Fruit fly (Drosophila melanogaster) whole organism, larva: ENCODE data around the gene CG15543.

ENCODE experiments used
- noc ChIP-seq: fragments of 200-800 bp; sonication (Bioruptor generic); optimal IDR thresholded peaks from 3 replicates; lab custom pipeline; 2019; ENCODE audit warnings: missing biosample characterization, mild to moderate bottlenecking, missing genetic modification characterization, moderate library complexity

Gene CG15543

DNA sequence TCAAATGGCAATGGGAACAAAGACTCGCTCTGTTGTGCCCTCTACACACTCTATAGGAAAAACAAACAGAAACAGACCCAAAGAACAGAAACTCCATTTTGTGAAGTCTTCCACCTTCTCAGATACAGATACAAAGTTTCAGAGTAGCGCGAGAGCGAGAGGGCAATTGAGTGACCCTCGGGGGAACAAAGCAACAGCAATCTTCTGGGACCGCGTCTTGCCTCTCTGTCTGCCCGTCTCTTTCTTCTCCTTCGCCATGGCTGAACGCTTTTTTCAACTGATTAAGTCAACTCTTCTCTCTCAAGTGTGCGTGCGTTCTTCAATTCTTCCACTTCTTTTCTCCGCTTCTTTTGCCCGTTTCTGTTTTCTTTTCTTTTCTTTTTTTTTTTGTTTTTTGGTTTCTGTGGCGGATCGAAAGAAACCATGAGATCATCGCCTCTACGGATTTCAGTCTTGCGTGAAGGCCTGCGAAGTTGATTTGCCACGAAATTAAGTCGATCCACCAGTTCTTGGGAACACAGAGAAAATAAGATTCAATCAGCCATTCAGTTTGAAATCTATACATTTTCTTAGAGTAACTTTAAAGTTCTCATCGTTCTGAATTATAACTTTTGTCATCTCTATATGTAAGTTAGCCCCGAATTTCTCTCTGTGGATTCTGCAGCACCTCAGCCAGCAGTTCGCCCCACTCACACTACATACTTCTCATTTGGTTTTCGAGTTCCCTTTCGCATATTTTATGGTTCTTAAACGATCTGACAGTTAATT, 30.3 kb downstream of the CG15543 start:
- no peak for TF ChIP-seq noc (tag; lab: Kevin White, UChicago)

dm6 chr3R:30775249-30775648, 32.6 kb downstream of the CG15543 start:
- TF ChIP-seq noc (tag; lab: Kevin White, UChicago), result no peak

DNA sequence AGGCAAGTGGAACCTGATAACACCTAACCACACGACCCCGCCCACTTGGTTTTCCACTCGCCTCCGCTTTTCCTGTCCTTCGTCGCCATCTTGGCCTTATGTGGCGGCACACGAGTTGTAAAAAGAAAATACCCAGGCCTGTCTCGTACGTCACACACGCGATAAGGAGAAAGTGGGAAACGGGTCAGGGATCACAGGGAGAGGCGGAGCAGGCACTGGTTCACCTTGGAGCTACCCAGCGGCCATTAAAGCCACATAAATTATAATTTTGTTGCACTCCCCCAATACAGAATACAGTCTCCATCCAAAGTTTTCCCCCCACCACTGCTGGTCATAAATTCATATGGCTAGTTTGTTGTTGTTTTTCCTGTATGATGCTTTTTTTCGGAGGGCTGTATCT, 33.3 kb downstream of the CG15543 start:
- TF ChIP-seq noc (tag; lab: Kevin White, UChicago), result no peak

- TF ChIP-seq noc (tag; lab: Kevin White, UChicago), result peak; percentile 36
Observed at dm6 chr3R:30779257-30779656, 36.6 kb downstream of the CG15543 start.

- TF ChIP-seq noc (tag; lab: Kevin White, UChicago), result peak; percentile 2
Observed at dm6 chr3R:30780451-30780850, 37.8 kb downstream of the CG15543 start.

DNA sequence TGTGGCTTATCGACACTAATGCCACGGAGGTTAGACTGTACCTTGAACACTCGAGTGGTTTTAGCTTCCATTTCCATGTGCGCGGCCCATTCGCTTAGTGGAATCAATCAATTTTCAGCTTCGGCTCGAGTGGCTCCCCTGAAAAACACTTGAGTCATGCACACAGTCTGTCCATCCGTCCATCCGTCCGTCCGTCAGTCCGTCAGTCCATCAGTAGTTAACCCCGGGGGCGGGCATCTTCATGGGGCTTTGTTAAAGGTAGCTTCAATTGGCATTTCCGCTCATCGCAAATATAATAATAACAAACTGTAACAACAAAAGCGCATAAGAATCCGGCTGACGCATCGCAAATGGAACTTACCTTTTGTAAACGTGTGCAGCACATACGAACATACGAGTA, 38.4 kb downstream of the CG15543 start:
- TF ChIP-seq noc (tag; lab: Kevin White, UChicago), result no peak

DNA sequence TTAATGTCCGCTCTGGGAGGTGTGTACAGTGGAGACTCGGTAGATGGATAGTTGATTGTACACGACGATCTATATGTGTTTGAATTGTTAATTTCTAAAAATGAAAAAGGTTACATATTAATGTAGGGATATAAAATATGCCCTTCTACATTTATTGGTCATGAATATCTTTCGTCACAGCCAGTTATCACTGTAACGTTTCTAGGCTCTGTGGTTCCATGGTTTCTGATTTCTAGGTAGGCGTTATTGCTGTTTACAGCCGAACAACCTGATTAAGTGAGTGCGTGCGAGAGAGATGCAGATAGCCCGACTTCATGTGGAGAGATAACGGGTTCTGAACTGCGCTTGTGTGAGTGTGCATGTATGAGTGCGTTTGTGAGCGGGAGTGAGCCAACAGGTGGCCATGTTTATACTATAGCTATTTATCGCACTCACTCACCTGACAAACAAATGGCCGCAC, 39.0 kb downstream of the CG15543 start:
- peak; percentile 95 for TF ChIP-seq noc (tag; lab: Kevin White, UChicago)

DNA sequence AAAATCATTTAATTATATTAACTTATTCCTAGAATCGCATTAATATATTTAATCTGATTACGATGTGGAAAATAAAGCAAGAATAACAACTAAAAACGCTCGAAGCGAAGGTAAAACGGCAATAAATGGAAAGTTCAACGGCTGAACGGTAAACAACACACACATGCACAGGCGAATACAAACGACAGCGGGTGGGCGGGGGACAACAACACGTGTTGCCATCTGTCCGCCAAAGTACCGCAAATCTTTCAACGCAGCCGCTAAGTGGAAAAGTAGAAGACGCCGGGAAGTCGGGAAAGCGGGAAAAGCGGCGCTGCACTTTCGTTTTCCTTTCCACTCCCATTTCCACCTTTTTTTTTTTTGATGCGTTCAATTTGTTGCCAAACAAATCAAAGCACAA, 39.9 kb downstream of the CG15543 start:
- no peak for TF ChIP-seq noc (tag; lab: Kevin White, UChicago)

DNA sequence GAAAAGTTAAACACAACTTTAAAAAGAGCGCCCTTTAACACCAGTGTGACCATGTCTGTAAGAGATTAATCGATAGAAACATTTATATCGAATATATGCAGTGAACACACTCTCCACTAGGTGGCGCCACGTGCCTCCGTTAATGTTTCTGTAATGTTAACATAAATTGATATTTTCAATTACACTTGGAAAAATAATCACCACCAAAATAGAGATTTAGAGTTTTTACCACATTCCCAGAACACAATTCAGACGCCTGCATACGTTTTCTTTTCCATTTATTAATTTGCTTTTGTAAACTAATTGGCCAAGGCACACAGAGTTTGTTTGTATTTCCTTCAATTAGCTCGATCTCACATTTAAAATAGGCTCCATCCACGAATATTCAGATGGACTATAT, 46.7 kb downstream of the CG15543 start:
- TF ChIP-seq noc (tag; lab: Kevin White, UChicago), result no peak

- no peak for TF ChIP-seq noc (tag; lab: Kevin White, UChicago)
Observed at dm6 chr3R:30792959-30793358, 50.3 kb downstream of the CG15543 start.
